Worm (Caenorhabditis elegans): ENCODE data around the gene F57C2.4.

DNA sequence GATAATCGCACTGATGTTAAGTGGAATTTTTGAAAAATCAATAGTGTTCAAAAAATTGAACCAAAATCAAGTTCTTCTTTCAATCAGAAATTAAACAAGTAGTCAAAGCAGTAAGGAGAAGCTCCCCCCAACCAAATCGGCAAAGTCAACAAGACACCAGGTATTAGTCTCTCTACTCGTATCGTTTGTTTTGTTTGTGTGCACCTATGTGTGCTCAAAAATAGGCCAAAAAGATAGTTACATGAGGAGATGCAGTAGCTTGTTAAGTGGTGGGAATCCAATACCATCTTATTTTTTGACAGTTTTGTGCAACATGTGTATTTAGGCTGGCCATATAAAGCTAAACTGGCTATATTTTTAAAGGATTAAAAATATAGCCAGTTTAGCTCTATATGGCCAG lies 18.9 kb upstream of the F57C2.4 start, which contains the start of gene K10H10.12:
- no peak for TF ChIP-seq dve-1 (tag; optimal IDR thresholded peaks at IDR 0.05)
- TF ChIP-seq sox-4 (tag; optimal IDR thresholded peaks at IDR 0.05), result no peak
- no peak for TF ChIP-seq ahr-1 (tag; optimal IDR thresholded peaks at IDR 0.05)

Data from whole organism, late embryonic.